Worm (Caenorhabditis elegans): ENCODE data around the gene srw-138.

- TF ChIP-seq aha-1 (tag; optimal IDR thresholded peaks at IDR 0.05) (no peak), alr-1 (tag; optimal IDR thresholded peaks at IDR 0.05; ENCODE audit: borderline replicate concordance) (no peak), nhr-12 (tag; optimal IDR thresholded peaks at IDR 0.05) (no peak), mep-1 (tag; optimal IDR thresholded peaks at IDR 0.05) (no peak), fos-1 (tag; optimal IDR thresholded peaks at IDR 0.05) (no peak), grh-1 (GFP tag; IDR thresholded peaks at IDR 0.05) (no peak), F16B12.6 (tag; optimal IDR thresholded peaks at IDR 0.05) (no peak), ama-1 (optimal IDR thresholded peaks at IDR 0.05) (no peak)
Measured at ce11 chrV:2958202-2958601, 4.7 kb downstream of the srw-138 start, which contains the start of gene srw-142.
